Fruit fly (Drosophila melanogaster): ENCODE results near the gene CG5250.

CG5250 gene

DNA sequence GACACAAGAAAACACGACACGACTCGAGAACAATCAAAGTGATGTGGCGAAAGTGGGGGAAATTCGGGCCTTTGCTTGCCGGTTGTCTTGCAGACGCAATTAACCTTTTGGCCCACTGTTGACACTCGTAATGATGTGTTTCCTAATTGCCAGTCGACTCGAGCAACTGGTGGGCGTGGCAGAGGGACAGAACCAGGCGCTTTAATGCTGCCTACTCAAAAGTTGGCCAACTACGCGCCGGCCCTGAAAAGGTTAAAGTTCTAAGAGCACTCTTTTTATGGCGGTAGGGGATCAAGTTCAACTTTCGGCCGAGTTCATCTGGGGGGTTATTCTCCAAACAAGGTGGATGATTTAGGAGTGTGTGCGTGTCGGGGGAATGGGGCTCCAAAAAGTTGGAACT, 7.7 kb downstream of the CG5250 start:
- TF ChIP-seq CG10348 (GFP tag; IDR thresholded peaks at IDR 0.05), result no peak
- TF ChIP-seq rn (GFP tag; IDR thresholded peaks at IDR 0.05), result no peak
- TF ChIP-seq CG15710 (tag; optimal IDR thresholded peaks at IDR 0.05), result no peak
- TF ChIP-seq D1 (tag; optimal IDR thresholded peaks at IDR 0.05), result no peak
- TF ChIP-seq gl (tag; optimal IDR thresholded peaks at IDR 0.05), result no peak
- TF ChIP-seq CG12605 (GFP tag; IDR thresholded peaks at IDR 0.05), result no peak
- TF ChIP-seq CG8159 (tag; optimal IDR thresholded peaks at IDR 0.05), result no peak
- TF ChIP-seq Pif1A (GFP tag; optimal IDR thresholded peaks at IDR 0.05), result no peak
- TF ChIP-seq CG17806 (tag; optimal IDR thresholded peaks at IDR 0.05), result no peak
- TF ChIP-seq fd96Ca (GFP tag; IDR thresholded peaks at IDR 0.05), result no peak
- TF ChIP-seq CG32121 (GFP tag; IDR thresholded peaks at IDR 0.05), result no peak
- TF ChIP-seq CG13204 (GFP tag; optimal IDR thresholded peaks at IDR 0.05), result no peak

DNA sequence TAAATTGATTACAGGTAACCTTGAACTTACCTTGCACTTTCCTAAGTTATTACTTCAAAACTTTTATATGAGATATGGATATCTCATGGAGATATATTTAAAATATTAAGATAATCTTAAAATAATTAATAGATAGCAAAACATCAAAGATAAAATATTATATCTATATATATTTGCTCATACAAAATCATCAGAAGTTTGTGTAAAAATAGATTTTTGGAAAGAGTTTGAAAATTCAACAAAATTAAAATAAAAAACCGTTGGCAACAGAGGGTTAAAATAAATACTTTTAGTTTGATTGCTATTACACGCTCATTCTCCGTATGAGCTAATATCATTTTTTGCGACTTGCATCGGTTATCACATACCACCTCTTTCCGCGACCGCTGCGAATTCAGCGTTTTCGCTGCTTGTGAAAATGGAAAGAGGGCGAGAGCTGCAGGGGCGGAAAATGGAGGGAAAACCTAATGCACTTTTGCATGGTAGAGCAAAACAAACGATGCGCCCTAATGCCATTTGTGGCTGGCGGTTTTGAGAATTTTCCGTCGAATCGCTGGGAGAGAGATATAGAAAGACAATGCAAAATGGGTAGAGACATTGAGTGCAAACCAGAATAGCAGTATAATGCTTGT, 16.4 kb downstream of the CG5250 start:
- TF ChIP-seq Pif1A (GFP tag; optimal IDR thresholded peaks at IDR 0.05) (no peak), CG13204 (GFP tag; optimal IDR thresholded peaks at IDR 0.05) (no peak), CG14655 (GFP tag; optimal IDR thresholded peaks at IDR 0.05) (no peak)

- peak; percentile 78 for TF ChIP-seq CG4496 (GFP tag; IDR thresholded peaks at IDR 0.05)
- peak; percentile 65 for TF ChIP-seq CG12605 (GFP tag; IDR thresholded peaks at IDR 0.05)
- peak; percentile 95 for TF ChIP-seq CG14655 (GFP tag; optimal IDR thresholded peaks at IDR 0.05)
- TF ChIP-seq Pif1B (GFP tag; optimal IDR thresholded peaks at IDR 0.05), result peak; percentile 84
- TF ChIP-seq CG34367 (tag; optimal IDR thresholded peaks at IDR 0.05), result peak; percentile 91
- peak; percentile 86 for TF ChIP-seq Pif1A (GFP tag; optimal IDR thresholded peaks at IDR 0.05)
- peak; percentile 96 for TF ChIP-seq CG8159 (tag; optimal IDR thresholded peaks at IDR 0.05)
- TF ChIP-seq CG8301 (tag; optimal IDR thresholded peaks at IDR 0.05), result peak; percentile 90
- TF ChIP-seq CG15710 (tag; optimal IDR thresholded peaks at IDR 0.05), result peak; percentile 95
- TF ChIP-seq rn (GFP tag; IDR thresholded peaks at IDR 0.05), result peak; percentile 53; the same call in 1 of the 2 replicates
- peak; percentile 76 for TF ChIP-seq Ets98B (GFP tag; IDR thresholded peaks at IDR 0.05)
- TF ChIP-seq CG32121 (GFP tag; IDR thresholded peaks at IDR 0.05), result peak; percentile 82; the same call in 1 of the 2 replicates
- peak; percentile 95 for TF ChIP-seq CG9948 (tag; optimal IDR thresholded peaks at IDR 0.05)
- TF ChIP-seq CG10348 (GFP tag; IDR thresholded peaks at IDR 0.05), result no peak
- TF ChIP-seq fd96Ca (GFP tag; IDR thresholded peaks at IDR 0.05), result peak; percentile 77
- peak; percentile 80 for TF ChIP-seq D1 (tag; optimal IDR thresholded peaks at IDR 0.05)
- peak; percentile 88 for TF ChIP-seq CG13204 (GFP tag; optimal IDR thresholded peaks at IDR 0.05)
- no peak for TF ChIP-seq EcR (GFP tag; optimal IDR thresholded peaks at IDR 0.05)
- TF ChIP-seq CG17806 (tag; optimal IDR thresholded peaks at IDR 0.05), result peak; percentile 93
- TF ChIP-seq gl (tag; optimal IDR thresholded peaks at IDR 0.05), result peak; percentile 77
- TF ChIP-seq Snoo (tag; optimal IDR thresholded peaks at IDR 0.05), result peak; percentile 76
Observed at dm6 chr3R:19211778-19212177, 17.3 kb downstream of the CG5250 start, which contains the start of gene cry. Gene cry (plus strand): TSS chr3R:19212154.

DNA sequence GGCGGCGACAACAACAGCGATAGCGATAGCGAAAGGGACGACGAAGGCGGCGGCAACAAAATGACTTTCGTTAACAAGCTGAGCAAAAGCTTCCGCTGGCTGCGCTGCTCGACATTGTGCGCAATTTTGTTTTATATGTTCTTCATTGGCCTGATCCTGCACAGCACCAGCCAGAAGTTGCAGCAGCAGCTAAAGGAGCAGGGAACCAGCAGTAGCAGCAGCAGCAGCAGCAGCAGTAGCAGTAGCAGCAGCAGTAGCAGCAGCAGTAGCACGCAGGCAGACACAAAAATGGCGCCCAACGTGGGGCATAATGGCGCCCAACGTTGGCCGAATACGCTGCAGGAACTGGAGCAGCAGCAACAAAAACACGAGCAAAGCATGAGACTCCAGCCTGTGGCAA, 39.1 kb downstream of the CG5250 start:
- TF ChIP-seq CG32121 (GFP tag; IDR thresholded peaks at IDR 0.05) (no peak), CG8301 (tag; optimal IDR thresholded peaks at IDR 0.05) (no peak), CG4496 (GFP tag; IDR thresholded peaks at IDR 0.05) (no peak; the same call in 2 of the 3 replicates), gl (tag; optimal IDR thresholded peaks at IDR 0.05) (no peak), D1 (tag; optimal IDR thresholded peaks at IDR 0.05) (no peak), CG14655 (GFP tag; optimal IDR thresholded peaks at IDR 0.05) (no peak)

DNA sequence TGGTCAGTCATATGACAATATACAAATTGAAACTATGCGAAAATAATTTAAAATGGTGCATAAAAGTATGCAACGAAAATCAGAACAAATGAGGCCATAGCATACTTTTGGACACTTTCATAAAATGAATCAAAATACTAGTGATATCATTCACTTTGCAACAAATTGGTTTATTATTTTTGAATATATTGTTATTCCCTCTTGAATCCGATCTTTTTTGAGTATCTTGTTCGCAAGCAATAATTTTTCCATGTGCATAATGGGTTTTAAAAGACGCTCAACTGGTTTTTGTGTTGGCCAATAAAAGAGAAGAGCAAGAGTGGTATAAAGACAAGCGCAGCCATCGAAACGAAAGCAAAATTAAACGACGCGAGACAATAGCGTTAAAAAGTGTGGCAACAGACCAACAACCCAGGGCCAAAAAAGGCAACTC, 41.3 kb downstream of the CG5250 start:
- TF ChIP-seq EcR (GFP tag; optimal IDR thresholded peaks at IDR 0.05) (no peak), fd96Ca (GFP tag; IDR thresholded peaks at IDR 0.05) (no peak), D1 (tag; optimal IDR thresholded peaks at IDR 0.05) (peak; percentile 63), CG14655 (GFP tag; optimal IDR thresholded peaks at IDR 0.05) (peak; percentile 90), CG13204 (GFP tag; optimal IDR thresholded peaks at IDR 0.05) (peak; percentile 62), CG17806 (tag; optimal IDR thresholded peaks at IDR 0.05) (peak; percentile 90), Pif1A (GFP tag; optimal IDR thresholded peaks at IDR 0.05) (peak; percentile 81), CG32121 (GFP tag; IDR thresholded peaks at IDR 0.05) (no peak), CG4496 (GFP tag; IDR thresholded peaks at IDR 0.05) (0 out of 3 replicates have a peak, but pooled peaks have one; percentile 24), CG15710 (tag; optimal IDR thresholded peaks at IDR 0.05) (peak; percentile 85), Pif1B (GFP tag; optimal IDR thresholded peaks at IDR 0.05) (peak; percentile 75), CG8301 (tag; optimal IDR thresholded peaks at IDR 0.05) (peak; percentile 87), CG34367 (tag; optimal IDR thresholded peaks at IDR 0.05) (peak; percentile 85), CG8159 (tag; optimal IDR thresholded peaks at IDR 0.05) (peak; percentile 90), Snoo (tag; optimal IDR thresholded peaks at IDR 0.05) (peak; percentile 25), CG12605 (GFP tag; IDR thresholded peaks at IDR 0.05) (no peak), gl (tag; optimal IDR thresholded peaks at IDR 0.05) (peak; percentile 5), CG10348 (GFP tag; IDR thresholded peaks at IDR 0.05) (no peak), rn (GFP tag; IDR thresholded peaks at IDR 0.05) (no peak), CG9948 (tag; optimal IDR thresholded peaks at IDR 0.05) (peak; percentile 87), Ets98B (GFP tag; IDR thresholded peaks at IDR 0.05) (no peak)

dm6 chr3R:19182848-19183247, 46.2 kb downstream of the CG5250 start:
- no peak for TF ChIP-seq CG14655 (GFP tag; optimal IDR thresholded peaks at IDR 0.05)
- no peak for TF ChIP-seq EcR (GFP tag; optimal IDR thresholded peaks at IDR 0.05)
- no peak for TF ChIP-seq CG8159 (tag; optimal IDR thresholded peaks at IDR 0.05)
- TF ChIP-seq Pif1A (GFP tag; optimal IDR thresholded peaks at IDR 0.05), result no peak
- no peak for TF ChIP-seq D1 (tag; optimal IDR thresholded peaks at IDR 0.05)
- TF ChIP-seq gl (tag; optimal IDR thresholded peaks at IDR 0.05), result no peak
- no peak for TF ChIP-seq rn (GFP tag; IDR thresholded peaks at IDR 0.05)
- TF ChIP-seq Snoo (tag; optimal IDR thresholded peaks at IDR 0.05), result no peak
